Worm (Caenorhabditis elegans): ENCODE measurements around the gene Y105C5A.9.
"Not testable (repeated sequence)": the region's sequence is repeated elsewhere in the genome, so short reads cannot be mapped to it uniquely, and the experiment has no call there.

The Y105C5A.9 gene

ce11 chrIV:15631217-15631616 lies at the start of gene Y105C5A.9:
Gene Y105C5A.9 (plus strand): TSS chrIV:15631517.
- TF ChIP-seq dsc-1 (tag; optimal IDR thresholded peaks at IDR 0.05), result no peak
- no peak for TF ChIP-seq efl-3 (GFP tag; optimal IDR thresholded peaks at IDR 0.05)
- TF ChIP-seq unc-86 (tag; optimal IDR thresholded peaks at IDR 0.05), result no peak
- no peak for TF ChIP-seq C34B4.2 (tag; optimal IDR thresholded peaks at IDR 0.05)
- no peak for TF ChIP-seq ceh-8 (GFP tag; optimal IDR thresholded peaks at IDR 0.05)
- TF ChIP-seq unc-30 (tag; optimal IDR thresholded peaks at IDR 0.05), result no peak
- TF ChIP-seq dpl-1 (GFP tag; optimal IDR thresholded peaks at IDR 0.05), result no peak

ce11 chrIV:15583620-15584019 lies 47.7 kb upstream of the Y105C5A.9 start, which contains the start of gene Y105C5A.508:
Gene Y105C5A.508 (plus strand): TSS chrIV:15583920.
- TF ChIP-seq nhr-90 (tag; optimal IDR thresholded peaks at IDR 0.05; ENCODE audit: poor library complexity), result no peak
- TF ChIP-seq nhr-11 (tag; optimal IDR thresholded peaks at IDR 0.05), result no peak
- TF ChIP-seq hlh-4 (tag; optimal IDR thresholded peaks at IDR 0.05), result no peak
- TF ChIP-seq lin-13 (GFP tag; optimal IDR thresholded peaks at IDR 0.05), result no peak
- no peak for TF ChIP-seq ces-1 (GFP tag; optimal IDR thresholded peaks at IDR 0.05)
- TF ChIP-seq skn-1 (tag; optimal IDR thresholded peaks at IDR 0.05), result no peak
- TF ChIP-seq unc-98 (GFP tag; IDR thresholded peaks at IDR 0.05), result no peak
- TF ChIP-seq nhr-47 (tag; optimal IDR thresholded peaks at IDR 0.05), result no peak
- no peak for TF ChIP-seq elt-2 (tag; optimal IDR thresholded peaks at IDR 0.05)
- no peak for TF ChIP-seq lin-14 (GFP tag; optimal IDR thresholded peaks at IDR 0.05)
- no peak for TF ChIP-seq C34B4.2 (tag; optimal IDR thresholded peaks at IDR 0.05)

ce11 chrIV:15588879-15589278 lies 42.4 kb upstream of the Y105C5A.9 start:
- TF ChIP-seq pag-3 (tag; optimal IDR thresholded peaks at IDR 0.05; ENCODE audit: borderline replicate concordance, insufficient read depth) (no peak), nhr-19 (GFP tag; conservative IDR thresholded peaks at IDR 0.05) (no peak), fkh-8 (tag; optimal IDR thresholded peaks at IDR 0.05) (no peak), swsn-7 (tag; optimal IDR thresholded peaks at IDR 0.05) (no peak), nhr-85 (tag) (no peak), skn-1 (tag; optimal IDR thresholded peaks at IDR 0.05) (no peak), lin-35 (GFP tag; optimal IDR thresholded peaks at IDR 0.05) (no peak), fkh-10 (GFP tag; optimal IDR thresholded peaks at IDR 0.05) (no peak), efl-3 (GFP tag; optimal IDR thresholded peaks at IDR 0.05) (no peak), dpl-1 (GFP tag; optimal IDR thresholded peaks at IDR 0.05) (no peak), ceh-90 (tag; optimal IDR thresholded peaks at IDR 0.05) (no peak)

ce11 chrIV:15590397-15590796 lies 40.9 kb upstream of the Y105C5A.9 start, which contains the start of gene abu-5:
Gene abu-5 (plus strand): TSS chrIV:15590697.
- TF ChIP-seq snu-23 (GFP tag; optimal IDR thresholded peaks at IDR 0.05); unc-130 (tag; optimal IDR thresholded peaks at IDR 0.05); sox-4 (tag; optimal IDR thresholded peaks at IDR 0.05): not testable (repeated sequence)

- TF ChIP-seq nhr-77 (tag; optimal IDR thresholded peaks at IDR 0.05) (no peak), ceh-88 (GFP tag; IDR thresholded peaks at IDR 0.05) (no peak), pag-3 (tag; optimal IDR thresholded peaks at IDR 0.05; ENCODE audit: borderline replicate concordance, insufficient read depth) (no peak), vab-15 (tag; optimal IDR thresholded peaks at IDR 0.05) (no peak), nhr-90 (tag; optimal IDR thresholded peaks at IDR 0.05; ENCODE audit: poor library complexity) (no peak), nhr-237 (tag; optimal IDR thresholded peaks at IDR 0.05) (no peak), swsn-7 (tag; optimal IDR thresholded peaks at IDR 0.05) (no peak), isw-1 (GFP tag; IDR thresholded peaks at IDR 0.05) (no peak), tbx-2 (tag; optimal IDR thresholded peaks at IDR 0.05) (no peak), pqm-1 (tag; optimal IDR thresholded peaks at IDR 0.05) (no peak), nhr-19 (GFP tag; conservative IDR thresholded peaks at IDR 0.05) (no peak), lin-39 (tag; optimal IDR thresholded peaks at IDR 0.05) (no peak)
Observed at ce11 chrIV:15591975-15592374, 39.3 kb upstream of the Y105C5A.9 start.
